Worm (Caenorhabditis elegans) whole organism, midembryonic: ENCODE data around the gene C04E6.12.

Experiments
- T22C8.4 ChIP-seq: fragments of 200-800 bp; sonication (Bioruptor generic); IDR thresholded peaks from 2 replicates; pipeline ENCODE4 v1.3.6; 2022; ENCODE audit warnings: missing genetic modification characterization, missing compliant biosample characterization
- cog-1 ChIP-seq: sonication (generic microtip); optimal IDR thresholded peaks from 2 replicates; lab custom pipeline; 2016; ENCODE audit warnings: missing genetic modification characterization, missing compliant biosample characterization
- flt-1 ChIP-seq: fragments of 200-800 bp; sonication (Bioruptor generic); IDR thresholded peaks from 2 replicates; pipeline ENCODE4 v1.3.6; 2022; ENCODE audit warnings: missing genetic modification characterization, missing compliant biosample characterization
- ref-1 ChIP-seq: fragments of 200-800 bp; sonication (Bioruptor generic); conservative IDR thresholded peaks from 2 replicates; pipeline ENCODE4 v1.3.6; 2022; ENCODE audit warnings: missing genetic modification reagents, missing genetic modification characterization, missing compliant biosample characterization
- ztf-29 ChIP-seq: fragments of 200-800 bp; sonication (Bioruptor generic); IDR thresholded peaks from 2 replicates; pipeline ENCODE4 v1.3.6; 2022; ENCODE audit warnings: missing genetic modification reagents, missing genetic modification characterization, missing compliant biosample characterization

ce11 chrV:5964658-5965178 is 44.9 kb upstream of the C04E6.12 start:
- TF ChIP-seq ztf-29 (GFP tag; lab: Robert Waterston, UW) (no peak), flt-1 (GFP tag; lab: Robert Waterston, UW) (no peak), ref-1 (GFP tag; lab: Robert Waterston, UW) (no peak), cog-1 (tag; lab: Kevin White, UChicago) (no peak), T22C8.4 (GFP tag; lab: Robert Waterston, UW) (no peak)
